Worm (Caenorhabditis elegans): ENCODE results near the gene T01D3.3.
A peak's percentile ranks its signal among the peaks of the same experiment; 100 is the strongest.

The T01D3.3 gene

ce11 chrV:13656346-13657254, 47.5 kb upstream of the T01D3.3 start (continued):
- TF ChIP-seq spr-1 (tag; optimal IDR thresholded peaks at IDR 0.05) (peak; percentile 9), mxl-2 (GFP tag; conservative IDR thresholded peaks at IDR 0.05) (0 out of 2 replicates have a peak, but pooled peaks have one; percentile 7), cey-2 (tag; optimal IDR thresholded peaks at IDR 0.05; ENCODE audit: borderline replicate concordance, insufficient read depth) (peak; percentile 77), spr-3 (GFP tag; optimal IDR thresholded peaks at IDR 0.05) (peak; percentile 29), attf-4 (tag; optimal IDR thresholded peaks at IDR 0.05) (peak; percentile 34), daf-12 (tag; optimal IDR thresholded peaks at IDR 0.05) (no peak), lin-13 (GFP tag; optimal IDR thresholded peaks at IDR 0.05) (peak; percentile 77), F49E8.2 (tag; optimal IDR thresholded peaks at IDR 0.05; ENCODE audit: borderline replicate concordance) (no peak), ceh-28 (tag; optimal IDR thresholded peaks at IDR 0.05) (no peak), T20F7.1 (GFP tag; optimal IDR thresholded peaks at IDR 0.05) (peak; percentile 32), dmd-6 (GFP tag; IDR thresholded peaks at IDR 0.05) (peak; percentile 86), ces-1 (GFP tag; optimal IDR thresholded peaks at IDR 0.05) (no peak), mxl-3 (GFP tag; optimal IDR thresholded peaks at IDR 0.05) (peak; percentile 94), arid-1 (GFP tag; conservative IDR thresholded peaks at IDR 0.05) (no peak; the same call in 1 of the 2 replicates), ZK546.5 (tag; optimal IDR thresholded peaks at IDR 0.05) (no peak), nhr-41 (GFP tag; IDR thresholded peaks at IDR 0.05) (peak; percentile 91; the same call in 1 of the 2 replicates), rbr-2 (tag; optimal IDR thresholded peaks at IDR 0.05) (peak; percentile 1), lin-15B (tag; optimal IDR thresholded peaks at IDR 0.05) (no peak), hlh-30 (tag; optimal IDR thresholded peaks at IDR 0.05; ENCODE audit: insufficient read depth) (peak; percentile 83), set-16 (GFP tag; IDR thresholded peaks at IDR 0.05) (peak; percentile 28; the same call in 1 of the 2 replicates), snpc-1.2 (GFP tag; IDR thresholded peaks at IDR 0.05) (no peak), zfp-3 (GFP tag; conservative IDR thresholded peaks at IDR 0.05) (peak; percentile 80), lin-1 (GFP tag; IDR thresholded peaks at IDR 0.05) (peak; percentile 70), pha-4 (GFP tag; IDR thresholded peaks at IDR 0.05) (peak; percentile 14), pha-4 (tag; optimal IDR thresholded peaks at IDR 0.05) (no peak), egl-43 (GFP tag; IDR thresholded peaks at IDR 0.05) (no peak), mdt-29 (GFP tag; IDR thresholded peaks at IDR 0.05) (peak; percentile 74), saeg-2 (GFP tag; IDR thresholded peaks at IDR 0.05) (peak; percentile 52), Y105C5A.15 (GFP tag; IDR thresholded peaks at IDR 0.05) (0 out of 2 replicates have a peak, but pooled peaks have one; percentile 44), lin-38 (GFP tag; IDR thresholded peaks at IDR 0.05) (peak; percentile 6; the same call in 1 of the 2 replicates), nhr-42 (GFP tag; IDR thresholded peaks at IDR 0.05) (0 out of 2 replicates have a peak, but pooled peaks have one; percentile 32), hlh-11 (tag; optimal IDR thresholded peaks at IDR 0.05) (peak; percentile 96), aha-1 (tag) (peak; percentile 99), Y48G9A.11 (GFP tag; IDR thresholded peaks at IDR 0.05) (no peak), mep-1 (tag; optimal IDR thresholded peaks at IDR 0.05) (peak; percentile 80), lsy-2 (tag; optimal IDR thresholded peaks at IDR 0.05) (peak; percentile 46 to 51), duxl-1 (tag; optimal IDR thresholded peaks at IDR 0.05; ENCODE audit: poor library complexity) (peak; percentile 8), nhr-10 (tag; optimal IDR thresholded peaks at IDR 0.05) (peak; percentile 84), lim-7 (GFP tag; IDR thresholded peaks at IDR 0.05) (0 out of 2 replicates have a peak, but pooled peaks have one; percentile 35), ceh-32 (tag; optimal IDR thresholded peaks at IDR 0.05; ENCODE audit: poor library complexity) (no peak), mes-2 (tag; optimal IDR thresholded peaks at IDR 0.05; ENCODE audit: poor library complexity, severe bottlenecking) (peak; percentile 41), vab-7 (GFP tag; IDR thresholded peaks at IDR 0.05) (no peak)

Data from whole organism, L4 larva.